Worm (Caenorhabditis elegans): ENCODE measurements around the gene M01B2.10.

- TF ChIP-seq him-1 (tag; optimal IDR thresholded peaks at IDR 0.05) = no peak
- no peak for TF ChIP-seq W03F9.2 (tag; optimal IDR thresholded peaks at IDR 0.05)
Measured at ce11 chrV:15267405-15267804, 5.2 kb upstream of the M01B2.10 start, which contains the start of gene T10H4.13.

All from whole organism, L4/young adult.